Worm (Caenorhabditis elegans): Measurements from ENCODE around the gene M199.2.
"Not testable (repeated sequence)": the region's sequence is repeated elsewhere in the genome, so short reads cannot be mapped to it uniquely, and the experiment has no call there.

The M199.2 gene

DNA sequence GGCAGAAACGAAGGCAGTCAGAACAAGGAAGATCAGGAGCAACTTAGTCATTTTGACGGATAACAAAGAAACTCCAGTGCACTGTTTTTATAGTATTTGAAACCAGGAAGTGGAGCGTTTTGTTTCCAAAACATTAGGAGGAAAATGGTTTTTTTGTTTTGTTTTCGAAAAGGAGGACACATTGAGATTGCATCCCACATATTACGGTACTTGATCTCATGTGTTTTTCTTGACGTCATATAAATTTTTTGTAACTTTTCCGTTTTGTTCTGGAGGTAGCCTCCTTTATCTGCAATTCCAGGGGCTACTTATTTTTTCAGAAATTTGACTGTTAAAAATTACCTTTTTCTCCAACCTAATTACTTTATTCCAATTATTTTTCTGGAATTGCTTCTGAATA lies 19.2 kb downstream of the M199.2 start, which contains the start of gene M199.9:
Gene M199.9 (minus strand): TSS at position 101 of the 400 bp plus-strand sequence.
- TF ChIP-seq dao-5 (tag; optimal IDR thresholded peaks at IDR 0.05) (no peak), him-1 (tag; optimal IDR thresholded peaks at IDR 0.05) (no peak), W03F9.2 (tag; optimal IDR thresholded peaks at IDR 0.05) (no peak)

- no peak for TF ChIP-seq W03F9.2 (tag; optimal IDR thresholded peaks at IDR 0.05)
- no peak for TF ChIP-seq dao-5 (tag; optimal IDR thresholded peaks at IDR 0.05)
- TF ChIP-seq him-1 (tag; optimal IDR thresholded peaks at IDR 0.05), result no peak
These were observed 23.1 kb downstream of the M199.2 start, which contains the start of gene col-135 for ce11 chrIV:15131697-15132096. TSS of gene col-135 (minus strand) at chrIV:15131797.

DNA sequence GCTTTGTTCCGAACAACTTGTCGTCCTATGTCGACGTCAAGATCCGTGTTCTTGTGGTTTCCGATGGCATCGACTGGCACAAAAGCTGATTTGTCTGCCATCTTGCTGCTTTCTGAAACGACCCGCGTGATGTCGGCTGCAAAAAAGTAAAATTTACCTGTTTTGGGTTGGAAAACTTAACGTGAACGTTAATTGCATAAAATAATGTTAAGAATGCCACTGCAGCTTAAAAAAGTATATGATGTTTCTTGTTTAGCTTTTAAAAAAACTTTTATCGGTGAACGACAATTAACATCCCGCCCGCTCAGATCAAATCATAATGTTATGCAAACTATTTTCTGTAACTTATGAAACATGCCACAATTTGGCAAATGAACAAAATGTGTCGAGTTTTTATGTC lies 25.3 kb downstream of the M199.2 start, which contains the start of gene M199.8:
Gene M199.8 (minus strand): TSS at position 101 of the 400 bp plus-strand sequence.
- not testable (repeated sequence) for TF ChIP-seq him-1, dao-5, W03F9.2 (tag; optimal IDR thresholded peaks at IDR 0.05)

ce11 chrIV:15140832-15141231 lies 32.3 kb downstream of the M199.2 start, which contains the start of gene srg-51:
TSS of gene srg-51 (minus strand) at chrIV:15140932.
- TF ChIP-seq him-1 (tag; optimal IDR thresholded peaks at IDR 0.05) (no peak), W03F9.2 (tag; optimal IDR thresholded peaks at IDR 0.05) (no peak), dao-5 (tag; optimal IDR thresholded peaks at IDR 0.05) (no peak)

ce11 chrIV:15147104-15147503 lies 38.5 kb downstream of the M199.2 start, which contains the start of gene str-78:
TSS of gene str-78 (minus strand) at chrIV:15147204.
- no peak for TF ChIP-seq dao-5 (tag; optimal IDR thresholded peaks at IDR 0.05)
- TF ChIP-seq W03F9.2 (tag; optimal IDR thresholded peaks at IDR 0.05), result no peak
- no peak for TF ChIP-seq him-1 (tag; optimal IDR thresholded peaks at IDR 0.05)

Data from whole organism, L4/young adult.